Fruit fly (Drosophila melanogaster): ENCODE measurements around the gene Dsp1.

Dsp1 gene

DNA sequence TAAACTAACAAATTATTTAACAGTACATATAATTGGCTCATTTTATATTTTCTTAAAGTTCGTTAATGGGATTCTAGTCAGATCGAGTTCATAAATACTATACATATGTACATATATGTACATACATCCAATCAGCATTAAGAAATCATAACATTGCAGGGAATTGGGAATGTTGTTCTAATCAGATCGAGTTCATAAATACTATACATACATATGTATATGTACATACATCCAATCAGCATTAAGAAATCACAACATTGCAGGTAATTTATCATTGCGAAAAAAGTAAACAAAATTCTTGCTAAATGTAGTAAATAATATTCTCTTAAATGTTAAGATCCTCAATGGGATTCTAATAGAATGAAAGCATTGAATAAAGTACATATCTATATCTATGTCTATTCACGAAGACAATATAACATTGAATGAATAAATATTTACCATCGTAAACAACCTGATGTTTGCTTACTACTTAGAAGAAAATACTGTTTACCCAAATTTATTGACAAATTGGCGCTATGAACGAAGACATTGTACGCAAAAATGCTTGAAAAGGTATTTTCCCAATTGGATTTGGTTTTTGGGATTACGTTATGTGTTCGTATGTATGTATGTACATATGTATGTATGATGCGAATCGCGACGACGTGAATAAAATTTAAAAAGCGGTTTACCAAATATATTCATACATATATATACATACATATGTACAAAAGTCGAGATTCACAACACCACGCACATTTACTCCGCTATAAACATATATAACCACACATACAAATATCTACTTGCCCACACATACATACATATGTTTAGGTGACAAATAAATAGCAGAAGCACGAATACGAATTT, 50.5 kb downstream of the Dsp1 start:
- TF ChIP-seq EcR (GFP tag; optimal IDR thresholded peaks at IDR 0.05) (no peak), psq (optimal IDR thresholded peaks at IDR 0.05) (no peak), Dll (optimal IDR thresholded peaks at IDR 0.05) (no peak), usp (GFP tag; optimal IDR thresholded peaks at IDR 0.05) (no peak), CG8478 (optimal IDR thresholded peaks at IDR 0.05) (no peak), pan (optimal IDR thresholded peaks at IDR 0.05) (no peak)

DNA sequence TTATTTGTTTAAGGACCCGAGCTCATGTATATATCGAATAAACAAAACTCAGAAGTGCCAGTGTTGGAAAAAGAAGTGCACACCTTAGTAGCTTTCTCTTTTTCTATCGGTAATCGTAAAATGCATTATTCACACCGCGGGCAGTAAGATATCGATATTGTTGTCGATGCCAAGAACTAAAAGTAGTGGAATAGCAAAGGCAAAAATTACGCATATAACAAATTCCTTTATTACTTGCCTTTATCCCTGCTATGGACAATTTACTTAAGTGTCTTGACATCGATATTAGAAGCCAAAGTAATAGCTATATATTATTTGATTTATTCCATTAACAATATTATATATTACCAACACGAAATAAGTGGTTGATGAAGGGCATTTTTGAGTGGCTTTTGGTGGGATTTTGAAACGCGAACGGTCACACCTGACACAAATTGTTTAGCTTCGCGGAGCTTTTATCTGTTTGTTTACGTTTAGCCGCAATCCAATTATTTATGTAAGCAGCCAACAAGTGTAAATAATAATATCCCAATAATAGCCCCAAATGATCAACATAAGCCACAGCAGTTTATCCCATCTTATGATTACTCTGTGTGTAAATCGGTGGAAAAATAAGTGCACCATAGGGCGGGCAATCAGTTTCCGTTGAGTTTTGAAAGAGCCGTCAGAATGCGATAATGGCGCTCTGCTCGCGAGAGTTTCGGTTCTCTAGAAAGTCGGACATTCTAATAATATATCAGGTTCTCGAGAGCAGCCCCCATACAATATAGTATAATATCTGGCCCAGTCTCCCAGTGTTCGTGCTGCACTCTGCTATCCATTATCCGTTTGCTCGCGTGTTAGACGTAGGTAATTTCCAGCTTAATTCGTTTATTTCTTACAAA, 51.7 kb downstream of the Dsp1 start, which contains the start of the genes CG9992 and CG4239:
Gene CG9992 (minus strand): TSS at position 66 of the 884 bp plus-strand sequence.
Gene CG4239 (plus strand): TSS at position 436 of the 884 bp plus-strand sequence.
- no peak for TF ChIP-seq Dll (optimal IDR thresholded peaks at IDR 0.05)
- TF ChIP-seq EcR (GFP tag; optimal IDR thresholded peaks at IDR 0.05), result no peak
- no peak for TF ChIP-seq psq (optimal IDR thresholded peaks at IDR 0.05)
- no peak for TF ChIP-seq CG8478 (optimal IDR thresholded peaks at IDR 0.05)
- no peak for TF ChIP-seq pan (optimal IDR thresholded peaks at IDR 0.05)
- no peak for TF ChIP-seq usp (GFP tag; optimal IDR thresholded peaks at IDR 0.05)

DNA sequence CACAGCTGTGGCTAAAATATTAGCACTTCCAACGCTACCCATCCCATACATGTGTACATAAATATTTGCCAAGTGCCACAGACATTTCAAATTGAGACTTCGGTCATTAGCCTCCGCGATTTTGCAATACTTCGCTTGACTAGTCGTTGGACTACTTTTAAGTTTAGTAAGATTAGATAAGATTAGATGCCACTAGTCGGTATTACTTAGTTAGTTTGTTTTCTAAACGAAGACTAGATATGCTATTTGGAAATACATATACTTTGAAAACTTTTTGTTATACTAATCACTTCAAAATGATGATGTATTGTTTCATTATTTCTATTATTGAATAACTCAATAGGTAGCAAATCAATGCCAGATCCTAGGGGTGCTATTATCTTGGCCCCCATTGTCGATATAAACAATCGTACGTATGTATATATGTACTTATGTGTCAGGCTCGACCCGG, 52.6 kb downstream of the Dsp1 start:
- TF ChIP-seq usp (GFP tag; optimal IDR thresholded peaks at IDR 0.05) (no peak), CG8478 (optimal IDR thresholded peaks at IDR 0.05) (no peak), pan (optimal IDR thresholded peaks at IDR 0.05) (no peak), Dll (optimal IDR thresholded peaks at IDR 0.05) (no peak), psq (optimal IDR thresholded peaks at IDR 0.05) (no peak), EcR (GFP tag; optimal IDR thresholded peaks at IDR 0.05) (no peak)

All from whole organism.